Fruit fly (Drosophila melanogaster): Measurements from ENCODE around the gene Nubp2.
A peak's percentile ranks its signal among the peaks of the same experiment; 100 is the strongest.

DNA sequence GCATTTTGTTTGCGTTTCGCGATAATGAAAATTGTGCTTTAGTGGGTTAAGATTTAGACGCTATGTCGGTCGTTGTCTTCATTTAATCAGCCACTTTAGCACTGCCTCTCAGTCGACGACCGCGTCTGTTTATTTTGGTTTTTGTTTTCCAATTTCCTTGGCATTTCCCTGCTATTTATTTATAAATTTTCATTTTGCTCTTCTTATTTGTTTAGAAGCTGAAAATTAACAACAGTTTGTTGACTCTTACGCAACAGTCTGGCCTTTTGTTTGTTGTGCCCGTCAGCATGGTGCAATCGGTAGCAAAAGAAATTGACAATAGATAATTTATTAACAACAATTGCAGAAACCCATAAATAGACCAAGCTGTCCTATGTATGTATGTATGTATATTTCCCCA is 18.8 kb upstream of the Nubp2 start:
- no peak for TF ChIP-seq cic (GFP tag; optimal IDR thresholded peaks at IDR 0.05)
- TF ChIP-seq CG7045 (GFP tag; optimal IDR thresholded peaks at IDR 0.05) = no peak
- TF ChIP-seq toe (GFP tag; optimal IDR thresholded peaks at IDR 0.05) = no peak
- TF ChIP-seq kay (GFP tag; ENCODE audit: borderline replicate concordance) = peak; percentile 85
- TF ChIP-seq CG14711 (tag; optimal IDR thresholded peaks at IDR 0.05) = no peak
- no peak for TF ChIP-seq CG5204 (GFP tag; optimal IDR thresholded peaks at IDR 0.05)
- TF ChIP-seq CG12768 (GFP tag; optimal IDR thresholded peaks at IDR 0.05) = no peak
- TF ChIP-seq CG11617 (GFP tag; optimal IDR thresholded peaks at IDR 0.05) = no peak
- TF ChIP-seq Mnt (GFP tag; optimal IDR thresholded peaks at IDR 0.05) = no peak
- TF ChIP-seq pad (GFP tag; optimal IDR thresholded peaks at IDR 0.05) = no peak
- TF ChIP-seq CG7101 (tag; optimal IDR thresholded peaks at IDR 0.05) = no peak
- TF ChIP-seq Crg-1 (GFP tag; optimal IDR thresholded peaks at IDR 0.05) = no peak
- TF ChIP-seq CG1620 (GFP tag; optimal IDR thresholded peaks at IDR 0.05) = peak; percentile 2
